Worm (Caenorhabditis elegans): ENCODE data around the gene ZC412.3.

Gene ZC412.3

DNA sequence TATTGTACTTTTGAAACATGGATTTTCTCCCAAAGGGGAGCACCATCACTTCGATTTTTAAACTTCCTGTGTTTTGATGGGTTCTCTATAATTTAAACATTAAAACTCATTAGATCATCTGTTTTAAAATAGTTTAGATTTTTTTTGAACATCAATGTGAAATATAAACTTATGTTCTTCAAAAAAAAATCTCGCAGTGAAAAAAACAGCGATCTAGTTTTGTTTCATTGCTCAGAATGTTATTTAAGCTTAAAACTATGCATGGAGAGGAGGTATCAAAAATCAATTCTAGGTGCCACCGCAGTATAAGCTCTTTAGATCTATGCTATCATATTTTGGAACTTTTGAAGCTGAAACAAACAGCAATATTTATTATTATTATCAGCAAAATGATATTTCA is 3.2 kb downstream of the ZC412.3 start, which contains the start of gene gcy-14:
Gene gcy-14, minus strand, starts transcription at position 101 of the 400 bp plus-strand sequence.
- TF ChIP-seq nhr-76 (tag; optimal IDR thresholded peaks at IDR 0.05) (no peak), sea-2 (GFP tag; optimal IDR thresholded peaks at IDR 0.05) (no peak), mml-1 (tag; optimal IDR thresholded peaks at IDR 0.05) (no peak), fkh-2 (tag; optimal IDR thresholded peaks at IDR 0.05) (no peak), jun-1 (tag; optimal IDR thresholded peaks at IDR 0.05) (no peak), nhr-12 (tag; optimal IDR thresholded peaks at IDR 0.05) (no peak), skn-1 (tag; optimal IDR thresholded peaks at IDR 0.05) (no peak), lin-39 (tag; optimal IDR thresholded peaks at IDR 0.05) (no peak), ZK546.5 (tag; optimal IDR thresholded peaks at IDR 0.05) (no peak), tbx-2 (tag; optimal IDR thresholded peaks at IDR 0.05) (no peak), fkh-10 (GFP tag; optimal IDR thresholded peaks at IDR 0.05) (no peak), egl-5 (tag; optimal IDR thresholded peaks at IDR 0.05) (no peak), eor-1 (tag; optimal IDR thresholded peaks at IDR 0.05) (no peak)

DNA sequence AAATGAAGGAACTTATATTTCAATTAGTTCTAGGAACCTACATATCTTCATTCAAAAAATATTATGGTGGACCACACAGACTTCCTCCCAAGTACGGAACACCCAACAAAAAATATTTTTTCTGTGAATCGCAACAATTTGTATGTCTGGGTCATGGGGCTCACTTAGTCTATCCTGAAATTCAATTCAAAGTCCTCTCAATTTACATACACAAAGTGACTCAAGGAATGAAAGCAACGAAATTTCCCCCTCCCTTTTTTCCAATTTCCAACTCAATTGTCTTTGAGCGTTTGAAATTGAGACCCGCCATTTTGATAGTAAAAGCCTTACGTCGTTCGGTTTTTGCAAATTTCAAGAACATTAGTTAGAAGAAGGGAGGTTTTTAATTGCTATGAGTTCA is 12.0 kb downstream of the ZC412.3 start:
- TF ChIP-seq pha-4 (tag; optimal IDR thresholded peaks at IDR 0.05) (no peak), ceh-9 (tag; optimal IDR thresholded peaks at IDR 0.05) (no peak), fkh-10 (GFP tag; optimal IDR thresholded peaks at IDR 0.05) (peak; percentile 76), nhr-12 (tag; optimal IDR thresholded peaks at IDR 0.05) (no peak), daf-12 (tag; optimal IDR thresholded peaks at IDR 0.05) (no peak), jun-1 (tag; optimal IDR thresholded peaks at IDR 0.05) (no peak)

DNA sequence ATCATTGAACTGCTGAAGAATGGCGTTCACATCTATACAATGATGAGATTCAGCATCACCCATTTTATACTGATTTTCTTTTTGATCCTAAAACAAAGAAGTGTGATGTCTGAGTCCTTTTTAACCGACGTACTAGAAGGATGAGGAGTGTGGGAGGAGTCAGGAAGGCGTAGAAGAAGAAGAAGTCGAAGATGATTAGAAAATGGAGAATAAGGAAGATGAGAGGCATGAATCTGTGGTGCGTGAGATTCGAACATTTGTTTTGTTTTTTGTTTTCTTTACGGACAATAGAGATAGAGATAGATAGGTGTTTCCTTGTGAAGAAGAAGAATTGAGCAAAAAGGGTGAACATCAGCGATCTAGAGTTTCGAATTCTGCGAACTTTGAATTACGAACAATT is 12.8 kb downstream of the ZC412.3 start, which contains the start of gene npr-13:
Gene npr-13, minus strand, starts transcription at position 101 of the 400 bp plus-strand sequence.
- no peak for TF ChIP-seq nhr-67 (tag; optimal IDR thresholded peaks at IDR 0.05)

DNA sequence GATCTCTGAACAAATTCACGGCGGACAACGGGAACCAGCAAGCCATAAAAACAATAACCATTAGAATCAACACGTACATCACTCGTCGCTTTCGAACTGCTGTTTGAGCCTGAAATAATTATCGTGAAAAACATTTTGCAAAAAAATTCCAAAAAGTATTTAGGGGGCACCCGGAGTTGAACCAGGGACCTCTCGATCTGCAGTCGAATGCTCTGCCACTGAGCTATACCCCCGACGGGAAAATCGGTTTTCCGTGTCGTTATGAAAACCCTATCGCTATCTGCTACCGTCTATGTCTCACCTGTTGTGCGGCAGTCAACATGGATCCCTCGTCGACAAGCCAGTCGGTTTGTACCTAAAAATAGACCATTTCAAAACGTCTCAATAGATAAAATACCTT is 15.7 kb downstream of the ZC412.3 start:
- TF ChIP-seq lin-39 (tag; optimal IDR thresholded peaks at IDR 0.05) (peak; percentile 28), pqm-1 (tag; optimal IDR thresholded peaks at IDR 0.05) (peak; percentile 6), nhr-43 (tag; optimal IDR thresholded peaks at IDR 0.05; ENCODE audit: poor library complexity, severe bottlenecking) (peak; percentile 50), elt-2 (tag; optimal IDR thresholded peaks at IDR 0.05) (peak; percentile 20), lin-15B (tag; optimal IDR thresholded peaks at IDR 0.05) (no peak), ama-1 (optimal IDR thresholded peaks at IDR 0.05) (no peak), snpc-4 (tag; optimal IDR thresholded peaks at IDR 0.05) (peak; percentile 10)

DNA sequence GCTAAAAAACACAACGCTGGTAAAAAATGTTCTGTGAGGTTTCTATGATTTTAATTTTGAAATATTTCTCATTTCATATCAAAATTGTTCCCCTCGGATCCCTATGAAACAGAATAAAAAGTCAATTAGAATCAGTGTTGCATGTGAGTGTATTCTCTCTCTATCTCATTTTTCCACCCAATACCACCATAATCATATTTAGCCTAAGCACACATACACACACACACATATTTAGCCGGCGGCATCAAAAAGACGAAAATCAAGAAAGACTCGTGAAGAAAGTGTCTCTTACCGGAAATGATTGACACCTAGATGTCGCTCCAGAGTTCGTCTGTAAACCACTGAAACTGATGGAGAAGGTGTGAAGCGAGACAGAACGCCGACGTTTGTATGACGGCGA is 17.1 kb downstream of the ZC412.3 start:
- TF ChIP-seq ceh-9 (tag; optimal IDR thresholded peaks at IDR 0.05) = no peak
- no peak for TF ChIP-seq ztf-4 (tag; optimal IDR thresholded peaks at IDR 0.05)
- no peak for TF ChIP-seq snpc-4 (tag; optimal IDR thresholded peaks at IDR 0.05)
- TF ChIP-seq ceh-82 (tag; optimal IDR thresholded peaks at IDR 0.05) = no peak
- TF ChIP-seq R02D3.7 (tag; optimal IDR thresholded peaks at IDR 0.05) = no peak
- no peak for TF ChIP-seq jun-1 (tag; optimal IDR thresholded peaks at IDR 0.05)
- TF ChIP-seq sea-2 (GFP tag; optimal IDR thresholded peaks at IDR 0.05) = no peak
- TF ChIP-seq daf-12 (tag; optimal IDR thresholded peaks at IDR 0.05) = no peak
- TF ChIP-seq lin-39 (tag; optimal IDR thresholded peaks at IDR 0.05) = no peak
- TF ChIP-seq egl-5 (tag; optimal IDR thresholded peaks at IDR 0.05) = no peak
- TF ChIP-seq fkh-2 (tag; optimal IDR thresholded peaks at IDR 0.05) = no peak
- no peak for TF ChIP-seq lsy-12 (tag; optimal IDR thresholded peaks at IDR 0.05)
- TF ChIP-seq nhr-77 (tag; optimal IDR thresholded peaks at IDR 0.05) = no peak
- no peak for TF ChIP-seq ama-1 (optimal IDR thresholded peaks at IDR 0.05)
- no peak for TF ChIP-seq pha-4 (tag; optimal IDR thresholded peaks at IDR 0.05)
- TF ChIP-seq skn-1 (tag; optimal IDR thresholded peaks at IDR 0.05) = no peak
- TF ChIP-seq lin-15B (tag; optimal IDR thresholded peaks at IDR 0.05) = no peak
- TF ChIP-seq hmg-11 (tag; optimal IDR thresholded peaks at IDR 0.05) = no peak

DNA sequence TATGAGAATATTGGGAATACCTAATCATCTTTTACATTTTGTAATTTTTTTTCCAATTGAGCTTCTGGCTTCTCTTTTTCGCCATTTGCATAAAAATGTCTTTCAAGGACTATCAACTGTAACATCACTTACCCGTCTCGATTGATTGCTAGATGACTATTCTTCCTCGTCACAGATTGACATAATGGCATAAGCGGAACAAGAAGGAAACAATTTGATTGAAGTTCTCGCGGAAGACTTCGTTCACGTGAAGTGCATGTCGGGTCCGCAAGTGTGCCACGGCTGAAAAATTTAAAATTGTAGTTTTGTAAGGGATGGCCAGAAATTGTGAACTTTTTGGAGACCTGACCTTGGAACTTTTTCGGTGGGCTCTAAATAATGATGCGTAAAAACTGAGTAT is 17.6 kb downstream of the ZC412.3 start:
- TF ChIP-seq nhr-67 (tag; optimal IDR thresholded peaks at IDR 0.05) = no peak
- no peak for TF ChIP-seq elt-1 (tag; optimal IDR thresholded peaks at IDR 0.05)
- no peak for TF ChIP-seq nhr-25 (tag; optimal IDR thresholded peaks at IDR 0.05)
- TF ChIP-seq skn-1 (tag; optimal IDR thresholded peaks at IDR 0.05) = no peak
- TF ChIP-seq ceh-28 (tag; optimal IDR thresholded peaks at IDR 0.05) = no peak
- no peak for TF ChIP-seq ceh-9 (tag; optimal IDR thresholded peaks at IDR 0.05)
- TF ChIP-seq mdl-1 (tag; optimal IDR thresholded peaks at IDR 0.05) = no peak
- TF ChIP-seq fkh-2 (tag; optimal IDR thresholded peaks at IDR 0.05) = no peak

Data from whole organism, L3 larva.